Worm (Caenorhabditis elegans): ENCODE data around the gene mtg-1.

mtg-1 gene

ce11 chrIII:1578566-1578965 is 45.0 kb downstream of the mtg-1 start:
- no peak for TF ChIP-seq lin-39 (tag; optimal IDR thresholded peaks at IDR 0.05)
- TF ChIP-seq nhr-6 (tag; optimal IDR thresholded peaks at IDR 0.05) = no peak
- no peak for TF ChIP-seq nhr-25 (tag; optimal IDR thresholded peaks at IDR 0.05)
- no peak for TF ChIP-seq nhr-77 (tag; optimal IDR thresholded peaks at IDR 0.05)
- no peak for TF ChIP-seq gmeb-1 (tag; optimal IDR thresholded peaks at IDR 0.05)
- no peak for TF ChIP-seq sma-9 (GFP tag; optimal IDR thresholded peaks at IDR 0.05)
- no peak for TF ChIP-seq sma-9 (tag; optimal IDR thresholded peaks at IDR 0.05)
- no peak for TF ChIP-seq Y55F3AM.14 (GFP tag; optimal IDR thresholded peaks at IDR 0.05)
- no peak for TF ChIP-seq zag-1 (tag; optimal IDR thresholded peaks at IDR 0.05)
- no peak for TF ChIP-seq alr-1 (tag; optimal IDR thresholded peaks at IDR 0.05)
- no peak for TF ChIP-seq lsy-2 (tag; optimal IDR thresholded peaks at IDR 0.05)
- no peak for TF ChIP-seq unc-55 (GFP tag; optimal IDR thresholded peaks at IDR 0.05)
- TF ChIP-seq sma-3 (GFP tag; optimal IDR thresholded peaks at IDR 0.05) = no peak
- no peak for TF ChIP-seq fos-1 (tag; optimal IDR thresholded peaks at IDR 0.05)
- no peak for TF ChIP-seq ama-1 (optimal IDR thresholded peaks at IDR 0.05)
- no peak for TF ChIP-seq nhr-129 (tag; optimal IDR thresholded peaks at IDR 0.05)
- TF ChIP-seq aly-2 (tag; optimal IDR thresholded peaks at IDR 0.05) = no peak
- no peak for TF ChIP-seq unc-39 (tag; optimal IDR thresholded peaks at IDR 0.05)
- no peak for TF ChIP-seq peb-1 (tag; optimal IDR thresholded peaks at IDR 0.05)
- no peak for TF ChIP-seq blmp-1 (tag; optimal IDR thresholded peaks at IDR 0.05; ENCODE audit: insufficient read depth)

- TF ChIP-seq zag-1 (tag; optimal IDR thresholded peaks at IDR 0.05) (no peak), ztf-11 (tag; optimal IDR thresholded peaks at IDR 0.05) (no peak), F13H6.1 (tag; optimal IDR thresholded peaks at IDR 0.05) (no peak), sma-9 (GFP tag; optimal IDR thresholded peaks at IDR 0.05) (no peak), sma-9 (tag; optimal IDR thresholded peaks at IDR 0.05) (no peak), nhr-12 (tag; optimal IDR thresholded peaks at IDR 0.05) (no peak), lin-13 (GFP tag; optimal IDR thresholded peaks at IDR 0.05) (no peak), elt-3 (tag; optimal IDR thresholded peaks at IDR 0.05) (no peak), Y55F3AM.14 (GFP tag; optimal IDR thresholded peaks at IDR 0.05) (no peak), unc-62 (GFP tag; optimal IDR thresholded peaks at IDR 0.05) (no peak), snpc-4 (tag; optimal IDR thresholded peaks at IDR 0.05) (no peak), nhr-129 (tag; optimal IDR thresholded peaks at IDR 0.05) (no peak), ceh-82 (tag; optimal IDR thresholded peaks at IDR 0.05) (no peak), lsy-2 (tag; optimal IDR thresholded peaks at IDR 0.05) (no peak), R02D3.7 (tag; optimal IDR thresholded peaks at IDR 0.05) (no peak), crh-2 (tag; optimal IDR thresholded peaks at IDR 0.05) (no peak), ZK546.5 (tag; optimal IDR thresholded peaks at IDR 0.05) (no peak), nhr-77 (tag; optimal IDR thresholded peaks at IDR 0.05) (no peak)
Measured at ce11 chrIII:1579001-1579400, 45.4 kb downstream of the mtg-1 start.

ce11 chrIII:1580142-1580541 is 46.6 kb downstream of the mtg-1 start:
- no peak for TF ChIP-seq crh-2 (tag; optimal IDR thresholded peaks at IDR 0.05)

ce11 chrIII:1583529-1583928 is 50.0 kb downstream of the mtg-1 start:
- TF ChIP-seq ztf-11 (tag; optimal IDR thresholded peaks at IDR 0.05) (no peak), lin-13 (GFP tag; optimal IDR thresholded peaks at IDR 0.05) (no peak), ceh-82 (tag; optimal IDR thresholded peaks at IDR 0.05) (no peak), ama-1 (optimal IDR thresholded peaks at IDR 0.05) (no peak), zag-1 (tag; optimal IDR thresholded peaks at IDR 0.05) (no peak), nhr-25 (tag; optimal IDR thresholded peaks at IDR 0.05) (no peak), nhr-6 (tag; optimal IDR thresholded peaks at IDR 0.05) (no peak), nhr-21 (tag; optimal IDR thresholded peaks at IDR 0.05) (no peak), dmd-4 (tag; optimal IDR thresholded peaks at IDR 0.05) (no peak), nhr-129 (tag; optimal IDR thresholded peaks at IDR 0.05) (no peak), C34F6.9 (tag; optimal IDR thresholded peaks at IDR 0.05) (no peak), F13H6.1 (tag; optimal IDR thresholded peaks at IDR 0.05) (no peak), snpc-4 (tag; optimal IDR thresholded peaks at IDR 0.05) (no peak), lin-11 (tag; optimal IDR thresholded peaks at IDR 0.05) (no peak), ceh-16 (tag; optimal IDR thresholded peaks at IDR 0.05) (no peak), egl-27 (tag; optimal IDR thresholded peaks at IDR 0.05) (no peak), Y55F3AM.14 (GFP tag; optimal IDR thresholded peaks at IDR 0.05) (no peak), lsy-2 (tag; optimal IDR thresholded peaks at IDR 0.05) (no peak)
